Fruit fly (Drosophila melanogaster): ENCODE measurements around the gene Mt2.
A peak's percentile ranks its signal among the peaks of the same experiment; 100 is the strongest.

Gene Mt2

DNA sequence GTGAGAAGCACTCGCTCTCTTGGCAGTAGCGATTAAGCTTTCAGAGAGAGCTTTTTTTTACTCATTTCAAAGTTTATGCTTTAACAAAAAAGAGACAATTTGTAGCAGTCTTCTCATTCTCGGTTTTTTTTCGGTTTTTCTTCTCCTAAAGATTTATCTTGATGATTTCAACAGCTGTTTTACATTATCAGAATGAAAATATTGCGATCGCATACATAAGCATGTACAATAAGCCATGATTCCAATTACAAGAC lies 37.7 kb downstream of the Mt2 start:
- no peak for TF ChIP-seq ci (GFP tag; IDR thresholded peaks at IDR 0.05)
- TF ChIP-seq Neu2 (GFP tag; optimal IDR thresholded peaks at IDR 0.05; ENCODE audit: borderline replicate concordance) = no peak
- TF ChIP-seq CG31441 (GFP tag; IDR thresholded peaks at IDR 0.05) = no peak
- TF ChIP-seq CG2116 (GFP tag; optimal IDR thresholded peaks at IDR 0.05) = no peak
- TF ChIP-seq sqz (GFP tag; optimal IDR thresholded peaks at IDR 0.05) = peak; percentile 13
- no peak for TF ChIP-seq Meics (GFP tag; optimal IDR thresholded peaks at IDR 0.05)
- no peak for TF ChIP-seq BEAF-32 (GFP tag; optimal IDR thresholded peaks at IDR 0.05)
- no peak for TF ChIP-seq org-1 (GFP tag; optimal IDR thresholded peaks at IDR 0.05)
- TF ChIP-seq CG7928 (GFP tag; optimal IDR thresholded peaks at IDR 0.05) = no peak
- peak; percentile 73 to 84 for TF ChIP-seq Trl (optimal IDR thresholded peaks at IDR 0.05)
- no peak for TF ChIP-seq Trl (GFP tag; optimal IDR thresholded peaks at IDR 0.05)

DNA sequence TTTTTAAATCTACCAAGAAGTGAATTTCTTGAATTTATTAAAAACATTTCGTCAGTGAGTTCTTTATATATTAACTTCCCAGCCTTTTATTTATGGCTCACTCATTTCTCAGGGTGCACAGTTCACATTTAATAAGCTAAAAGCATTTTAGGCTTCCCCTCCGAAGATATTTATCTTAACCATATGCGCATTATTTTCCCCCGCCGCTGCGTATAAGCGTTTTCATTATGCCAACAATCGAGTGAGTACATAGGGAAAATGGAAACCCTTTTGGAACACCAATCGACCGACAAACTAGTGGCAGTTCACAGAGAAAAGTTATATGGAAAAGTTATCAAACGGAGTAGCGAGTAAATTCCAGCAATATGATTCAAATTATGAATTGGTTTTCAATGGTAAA lies 41.4 kb downstream of the Mt2 start, which contains the start of gene Gr33a:
Gene Gr33a (plus strand): TSS at position 301 of the 400 bp plus-strand sequence.
- no peak for TF ChIP-seq tio (GFP tag; optimal IDR thresholded peaks at IDR 0.05)

DNA sequence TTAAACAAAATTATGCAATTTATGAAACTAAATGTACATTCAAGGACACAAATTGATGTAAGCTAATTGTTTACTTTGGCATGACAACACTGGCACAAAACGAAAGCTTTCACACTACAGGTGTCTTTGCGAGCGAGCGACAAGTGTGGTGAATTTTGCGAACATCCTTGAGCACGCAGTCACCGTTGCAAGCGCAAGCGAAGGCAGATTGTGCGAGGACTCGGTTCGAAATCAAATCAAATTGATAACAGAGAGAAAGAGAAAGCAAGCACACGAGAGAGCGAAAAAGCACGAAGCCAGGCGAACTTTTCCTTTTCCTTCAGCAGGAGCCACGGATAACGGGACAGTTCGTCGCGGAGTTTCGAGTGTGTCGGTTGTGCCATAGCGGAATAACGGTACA lies 46.1 kb downstream of the Mt2 start, which contains the start of gene CG31760:
Gene CG31760 (plus strand): TSS at position 342 of the 400 bp plus-strand sequence.
- no peak for TF ChIP-seq ftz-f1 (GFP tag; optimal IDR thresholded peaks at IDR 0.05)
- no peak for TF ChIP-seq ind (GFP tag; optimal IDR thresholded peaks at IDR 0.05)
- no peak for TF ChIP-seq BtbVII (GFP tag; optimal IDR thresholded peaks at IDR 0.05)
- TF ChIP-seq abd-A (tag; optimal IDR thresholded peaks at IDR 0.05) = peak; percentile 47
- TF ChIP-seq Awh (GFP tag; IDR thresholded peaks at IDR 0.05) = no peak
- no peak for TF ChIP-seq Blimp-1 (GFP tag; optimal IDR thresholded peaks at IDR 0.05)
- peak; percentile 7 for TF ChIP-seq Jarid2 (GFP tag; optimal IDR thresholded peaks at IDR 0.05)
- no peak for TF ChIP-seq CG15073 (GFP tag; optimal IDR thresholded peaks at IDR 0.05)
- TF ChIP-seq twi (tag; optimal IDR thresholded peaks at IDR 0.05) = peak; percentile 4
- TF ChIP-seq CG15479 (GFP tag; optimal IDR thresholded peaks at IDR 0.05) = peak; percentile 56
- no peak for TF ChIP-seq CG18011 (GFP tag; optimal IDR thresholded peaks at IDR 0.05)
- peak; percentile 91 for TF ChIP-seq scrt (GFP tag; optimal IDR thresholded peaks at IDR 0.05)
- TF ChIP-seq CG11504 (tag; optimal IDR thresholded peaks at IDR 0.05) = peak; percentile 84
- TF ChIP-seq CG9727 (GFP tag; optimal IDR thresholded peaks at IDR 0.05) = no peak
- no peak for TF ChIP-seq CG18262 (tag; optimal IDR thresholded peaks at IDR 0.05)
- no peak for TF ChIP-seq chn (GFP tag; optimal IDR thresholded peaks at IDR 0.05)
- TF ChIP-seq ac (GFP tag; optimal IDR thresholded peaks at IDR 0.05) = no peak
- TF ChIP-seq Trl (optimal IDR thresholded peaks at IDR 0.05) = peak; percentile 2 to 33
- no peak for TF ChIP-seq Trl (GFP tag; optimal IDR thresholded peaks at IDR 0.05)
- TF ChIP-seq Vsx1 (GFP tag; optimal IDR thresholded peaks at IDR 0.05) = no peak
- TF ChIP-seq Deaf1 (tag; optimal IDR thresholded peaks at IDR 0.05) = peak; percentile 96
